Worm (Caenorhabditis elegans) whole organism, L4/young adult: ENCODE results near the gene math-7.

ENCODE experiments used
- W03F9.2 ChIP-seq: fragments of 150-350 bp; optimal IDR thresholded peaks from 2 replicates; lab custom pipeline; 2014; ENCODE audit warnings: missing biosample characterization, missing genetic modification characterization
- dao-5 ChIP-seq: sonication (generic microtip); optimal IDR thresholded peaks from 2 replicates; lab custom pipeline; 2016; ENCODE audit warnings: missing genotype, missing genetic modification characterization, moderate library complexity, missing compliant biosample characterization
- him-1 ChIP-seq: sonication (generic microtip); optimal IDR thresholded peaks from 2 replicates; lab custom pipeline; 2016; ENCODE audit warnings: missing genotype, missing genetic modification reagents, missing genetic modification characterization, missing compliant biosample characterization

ce11 chrII:1850299-1850698, 36.0 kb downstream of the math-7 start, which contains the start of gene fbxb-96:
- no peak for TF ChIP-seq him-1
- no peak for TF ChIP-seq dao-5
- TF ChIP-seq W03F9.2 (tag; lab: Kevin White, UChicago) = no peak
